Worm (Caenorhabditis elegans) whole organism, L2 larva: ENCODE results near the gene rig-6.
"Not testable (repeated sequence)": the region's sequence is repeated elsewhere in the genome, so short reads cannot be mapped to it uniquely, and the experiment has no call there.

Source experiments
- C34F6.9 ChIP-seq: fragments of 150-350 bp; optimal IDR thresholded peaks from 2 replicates; lab custom pipeline; 2014; ENCODE audit warnings: missing biosample characterization, missing genetic modification characterization
- F13H6.1 ChIP-seq: sonication (generic microtip); optimal IDR thresholded peaks from 2 replicates; lab custom pipeline; 2016; ENCODE audit warnings: missing genetic modification characterization, missing compliant biosample characterization
- R02D3.7 ChIP-seq: fragments of 150-350 bp; optimal IDR thresholded peaks from 2 replicates; lab custom pipeline; 2014; ENCODE audit warnings: missing biosample characterization, missing genetic modification characterization
- Y55F3AM.14 ChIP-seq: fragments of 200-800 bp; sonication (Bioruptor generic); optimal IDR thresholded peaks from 2 replicates; lab custom pipeline; 2018; ENCODE audit warnings: mild to moderate bottlenecking, missing genetic modification characterization, missing compliant biosample characterization
- alr-1 ChIP-seq: fragments of 150-350 bp; optimal IDR thresholded peaks from 2 replicates; lab custom pipeline; 2014; ENCODE audit warnings: missing biosample characterization, missing genetic modification characterization
- aly-2 ChIP-seq: fragments of 150-350 bp; optimal IDR thresholded peaks from 2 replicates; lab custom pipeline; 2014; ENCODE audit warnings: missing biosample characterization, missing genetic modification characterization
- ama-1 ChIP-seq: fragments of 150-350 bp; optimal IDR thresholded peaks from 2 replicates; lab custom pipeline; 2018; ENCODE audit warnings: inconsistent platforms
- blmp-1 ChIP-seq: sonication (generic microtip); optimal IDR thresholded peaks from 2 replicates; lab custom pipeline; 2017; ENCODE audit warnings: missing genetic modification characterization, mild to moderate bottlenecking, missing compliant biosample characterization, antibody characterized with exemption, moderate library complexity; ENCODE audit not compliant: insufficient read depth
- crh-2 ChIP-seq: sonication (generic microtip); optimal IDR thresholded peaks from 2 replicates; lab custom pipeline; 2017; ENCODE audit warnings: missing biosample characterization, missing genetic modification characterization
- dmd-4 ChIP-seq: sonication (generic microtip); optimal IDR thresholded peaks from 2 replicates; lab custom pipeline; 2017; ENCODE audit warnings: missing biosample characterization, missing genetic modification characterization
- egl-27 ChIP-seq: sonication (generic microtip); optimal IDR thresholded peaks from 3 replicates; lab custom pipeline; 2017; ENCODE audit warnings: missing biosample characterization, missing genetic modification reagents, missing genetic modification characterization
- elt-1 ChIP-seq: fragments of 150-350 bp; optimal IDR thresholded peaks from 2 replicates; lab custom pipeline; 2014; ENCODE audit warnings: missing biosample characterization, missing genetic modification characterization
- elt-3 ChIP-seq: sonication (generic microtip); optimal IDR thresholded peaks from 2 replicates; lab custom pipeline; 2017; ENCODE audit warnings: missing biosample characterization, missing genetic modification characterization
- fos-1 ChIP-seq: fragments of 150-350 bp; optimal IDR thresholded peaks from 2 replicates; lab custom pipeline; 2014; ENCODE audit warnings: missing biosample characterization, missing genetic modification characterization
- gmeb-1 ChIP-seq: fragments of 150-350 bp; optimal IDR thresholded peaks from 2 replicates; lab custom pipeline; 2014; ENCODE audit warnings: missing biosample characterization, missing genetic modification characterization
- lin-11 ChIP-seq: fragments of 150-350 bp; sonication (generic microtip); optimal IDR thresholded peaks from 2 replicates; lab custom pipeline; 2014; ENCODE audit warnings: missing biosample characterization, missing genetic modification characterization, inconsistent platforms, mixed read lengths
- lin-13 ChIP-seq: fragments of 150-350 bp; optimal IDR thresholded peaks from 2 replicates; lab custom pipeline; 2014; ENCODE audit warnings: missing biosample characterization, missing genetic modification reagents, missing genetic modification characterization
- lin-39 ChIP-seq: fragments of 150-350 bp; optimal IDR thresholded peaks from 2 replicates; lab custom pipeline; 2014; ENCODE audit warnings: missing biosample characterization, missing genetic modification reagents, missing genetic modification characterization
- lsy-2 ChIP-seq, 2 experiments: fragments of 150-350 bp in 1 of 2; sonication (generic microtip) in 1 of 2; optimal IDR thresholded peaks; 2 replicates each; lab custom pipeline; 2014 to 2017; ENCODE audit warnings: missing biosample characterization in 2 of 2, missing genetic modification characterization in 2 of 2
- mab-5 ChIP-seq: fragments of 150-350 bp; optimal IDR thresholded peaks from 2 replicates; lab custom pipeline; 2014; ENCODE audit warnings: missing biosample characterization, missing genetic modification characterization
- mbf-1 ChIP-seq: sonication (generic microtip); optimal IDR thresholded peaks from 2 replicates; lab custom pipeline; 2017; ENCODE audit warnings: missing biosample characterization, missing genetic modification characterization
- nhr-10 ChIP-seq: sonication (generic microtip); optimal IDR thresholded peaks from 2 replicates; lab custom pipeline; 2017; ENCODE audit warnings: missing biosample characterization, missing genetic modification characterization
- nhr-11 ChIP-seq: fragments of 150-350 bp; optimal IDR thresholded peaks from 2 replicates; lab custom pipeline; 2014; ENCODE audit warnings: missing biosample characterization, missing genetic modification characterization
- nhr-12 ChIP-seq: fragments of 150-350 bp; optimal IDR thresholded peaks from 2 replicates; lab custom pipeline; 2014; ENCODE audit warnings: missing biosample characterization, missing genetic modification characterization
- nhr-23 ChIP-seq: fragments of 150-350 bp; optimal IDR thresholded peaks from 2 replicates; lab custom pipeline; 2014; ENCODE audit warnings: missing biosample characterization, missing genetic modification reagents, missing genetic modification characterization
- nhr-237 ChIP-seq: fragments of 150-350 bp; optimal IDR thresholded peaks from 2 replicates; lab custom pipeline; 2014; ENCODE audit warnings: missing biosample characterization, missing genetic modification characterization
- nhr-25 ChIP-seq: fragments of 150-350 bp; sonication (generic microtip); optimal IDR thresholded peaks from 3 replicates; lab custom pipeline; 2014; ENCODE audit warnings: missing biosample characterization, missing genetic modification characterization
- nhr-6 ChIP-seq: fragments of 150-350 bp; optimal IDR thresholded peaks from 2 replicates; lab custom pipeline; 2014; ENCODE audit warnings: missing biosample characterization, missing genetic modification characterization
- nhr-77 ChIP-seq: fragments of 150-350 bp; optimal IDR thresholded peaks from 2 replicates; lab custom pipeline; 2014; ENCODE audit warnings: missing biosample characterization, missing genetic modification characterization
- sem-4 ChIP-seq: fragments of 150-350 bp; optimal IDR thresholded peaks from 2 replicates; lab custom pipeline; 2014; ENCODE audit warnings: missing biosample characterization, missing genetic modification reagents, missing genetic modification characterization
- sma-9 ChIP-seq, 2 experiments: fragments of 150-350 bp in 1 of 2; sonication (generic microtip) in 1 of 2; optimal IDR thresholded peaks; 2 replicates each; lab custom pipeline; 2014 to 2016; ENCODE audit warnings: missing genetic modification characterization in 2 of 2, mild to moderate bottlenecking in 1 of 2, missing biosample characterization in 1 of 2, missing compliant biosample characterization in 1 of 2, missing genetic modification reagents in 1 of 2, moderate library complexity in 1 of 2
- snpc-4 ChIP-seq: fragments of 150-350 bp; optimal IDR thresholded peaks from 2 replicates; lab custom pipeline; 2014; ENCODE audit warnings: missing biosample characterization, missing genetic modification characterization
- unc-39 ChIP-seq: fragments of 150-350 bp; optimal IDR thresholded peaks from 2 replicates; lab custom pipeline; 2014; ENCODE audit warnings: missing biosample characterization, missing genetic modification characterization
- unc-55 ChIP-seq: fragments of 150-350 bp; sonication (generic microtip); optimal IDR thresholded peaks from 3 replicates; lab custom pipeline; 2014; ENCODE audit warnings: missing biosample characterization, missing genetic modification reagents, missing genetic modification characterization
- unc-62 ChIP-seq: fragments of 150-350 bp; optimal IDR thresholded peaks from 2 replicates; lab custom pipeline; 2014; ENCODE audit warnings: missing biosample characterization, missing genetic modification reagents, missing genetic modification characterization
- ztf-1 ChIP-seq: fragments of 200-800 bp; sonication (Bioruptor generic); conservative IDR thresholded peaks from 2 replicates; pipeline ENCODE4 v1.3.6; 2022; ENCODE audit warnings: missing genetic modification characterization, missing compliant biosample characterization
- ztf-4 ChIP-seq: fragments of 150-350 bp; optimal IDR thresholded peaks from 2 replicates; lab custom pipeline; 2014; ENCODE audit warnings: missing biosample characterization, missing genetic modification characterization

The rig-6 gene

ce11 chrII:4834761-4835160 is 22.9 kb upstream of the rig-6 start, which contains the start of the genes C33F10.11 and C33F10.1:
Gene C33F10.11 (minus strand): TSS chrII:4834861.
Gene C33F10.1 (plus strand): TSS chrII:4835023.
- TF ChIP-seq lin-39 (tag; lab: Kevin White, UChicago) (no peak), alr-1 (tag; lab: Kevin White, UChicago) (no peak), unc-39 (tag; lab: Kevin White, UChicago) (no peak), ama-1 (lab: Kevin White, UChicago) (no peak), dmd-4 (no peak), blmp-1 (tag; lab: Kevin White, UChicago) (no peak), mab-5 (tag; lab: Kevin White, UChicago) (no peak), sem-4 (no peak), lin-13 (GFP tag; lab: Kevin White, UChicago) (no peak), nhr-25 (no peak), F13H6.1 (no peak), nhr-11 (tag; lab: Kevin White, UChicago) (no peak)
- TF ChIP-seq, all 48 proteins: peak for 0

- no peak for TF ChIP-seq unc-39 (tag; lab: Kevin White, UChicago)
- no peak for TF ChIP-seq mbf-1
- peak; percentile 56 for TF ChIP-seq C34F6.9 (tag; lab: Kevin White, UChicago)
- no peak for TF ChIP-seq mab-5 (tag; lab: Kevin White, UChicago)
- no peak for TF ChIP-seq aly-2
- no peak for TF ChIP-seq nhr-11 (tag; lab: Kevin White, UChicago)
- no peak for TF ChIP-seq nhr-12 (tag; lab: Kevin White, UChicago)
- no peak for TF ChIP-seq unc-62 (GFP tag; lab: Kevin White, UChicago)
- peak; percentile 82 for TF ChIP-seq unc-55 (GFP tag; lab: Kevin White, UChicago)
- no peak for TF ChIP-seq lin-13 (GFP tag; lab: Kevin White, UChicago)
- no peak for TF ChIP-seq elt-3
- TF ChIP-seq gmeb-1 (tag; lab: Kevin White, UChicago), result peak; percentile 97
- TF ChIP-seq elt-1 (tag; lab: Kevin White, UChicago), result no peak
- no peak for TF ChIP-seq nhr-23 (tag; lab: Kevin White, UChicago)
- TF ChIP-seq snpc-4 (tag; lab: Kevin White, UChicago), result peak; percentile 54
- TF ChIP-seq sma-9 (GFP tag; optimal IDR thresholded peaks at IDR 0.05; lab: Kevin White, UChicago), result no peak
- no peak for TF ChIP-seq sma-9 (tag; optimal IDR thresholded peaks at IDR 0.05; lab: Kevin White, UChicago)
- no peak for TF ChIP-seq lin-39 (tag; lab: Kevin White, UChicago)
- peak; percentile 63 for TF ChIP-seq crh-2 (tag; lab: Kevin White, UChicago)
- TF ChIP-seq nhr-237 (tag; lab: Kevin White, UChicago), result no peak
- TF ChIP-seq lsy-2 (tag; optimal IDR thresholded peaks at IDR 0.05; lab: Kevin White, UChicago), result peak in 1 of 2 experiments; percentile 26
- TF ChIP-seq sem-4, result no peak
- no peak for TF ChIP-seq ama-1 (lab: Kevin White, UChicago)
Observed at ce11 chrII:4827734-4828609, 16.1 kb upstream of the rig-6 start, which contains the start of the genes fbxb-88 and tbck-1. Gene fbxb-88 (minus strand): TSS chrII:4827884. Gene tbck-1 (plus strand): TSS chrII:4828559.

ce11 chrII:4825133-4825532 is 13.2 kb upstream of the rig-6 start, which contains the start of the genes C33F10.8 and msp-40:
Gene C33F10.8 (minus strand): TSS chrII:4825233.
Gene msp-40 (plus strand): TSS chrII:4825414.
- TF ChIP-seq unc-39 (tag; lab: Kevin White, UChicago); nhr-6 (tag; lab: Kevin White, UChicago); sma-9 (GFP tag; optimal IDR thresholded peaks at IDR 0.05; lab: Kevin White, UChicago); sma-9 (tag; optimal IDR thresholded peaks at IDR 0.05; lab: Kevin White, UChicago): not testable (repeated sequence)

ce11 chrII:4822610-4823009 is 10.7 kb upstream of the rig-6 start:
- TF ChIP-seq ztf-1 (GFP tag; lab: Robert Waterston, UW) (no peak), fos-1 (tag; lab: Kevin White, UChicago) (no peak), lin-11 (tag; lab: Kevin White, UChicago) (no peak), nhr-10 (no peak), mbf-1 (no peak), egl-27 (tag; lab: Kevin White, UChicago) (no peak), nhr-77 (tag; lab: Kevin White, UChicago) (no peak), nhr-237 (tag; lab: Kevin White, UChicago) (no peak), snpc-4 (tag; lab: Kevin White, UChicago) (no peak), mab-5 (tag; lab: Kevin White, UChicago) (no peak), Y55F3AM.14 (no peak), sem-4 (no peak), R02D3.7 (tag; lab: Kevin White, UChicago) (no peak), alr-1 (tag; lab: Kevin White, UChicago) (no peak), ztf-4 (tag; lab: Kevin White, UChicago) (no peak)
